Fruit fly (Drosophila melanogaster) whole organism, embryonic: Measurements from ENCODE around the gene CG42811.

ENCODE experiments used
- Adf1 ChIP-seq: fragments of 200-800 bp; sonication (Bioruptor generic); IDR thresholded peaks from 2 replicates; pipeline ENCODE4 v1.3.6; 2022; ENCODE audit warnings: missing biosample characterization, missing genetic modification characterization
- CG12104 ChIP-seq: fragments of 200-800 bp; sonication (Bioruptor generic); optimal IDR thresholded peaks from 3 replicates; lab custom pipeline; 2016; ENCODE audit warnings: missing biosample characterization, missing genetic modification characterization
- Dll ChIP-seq: fragments of 200-800 bp; sonication (Bioruptor generic); IDR thresholded peaks from 4 replicates; pipeline ENCODE4 v1.3.6; 2022; ENCODE audit warnings: missing biosample characterization, missing genetic modification characterization; ENCODE audit not compliant: partially characterized antibody
- Hr39 ChIP-seq: fragments of >200 bp; optimal IDR thresholded peaks from 2 replicates; lab custom pipeline; 2017
- Scr ChIP-seq: fragments of 200-800 bp; sonication (Bioruptor generic); IDR thresholded peaks from 2 replicates; pipeline ENCODE4 v1.3.6; 2022; ENCODE audit warnings: missing biosample characterization, missing genetic modification characterization; ENCODE audit not compliant: partially characterized antibody
- Sin3A ChIP-seq: fragments of >200 bp; optimal IDR thresholded peaks from 2 replicates; lab custom pipeline; 2018
- cas ChIP-seq: fragments of 200-800 bp; sonication (Bioruptor generic); IDR thresholded peaks from 2 replicates; pipeline ENCODE4 v1.3.6; 2022; ENCODE audit warnings: missing biosample characterization, missing genetic modification characterization
- her ChIP-seq: fragments of 200-800 bp; sonication (Bioruptor generic); optimal IDR thresholded peaks from 2 replicates; lab custom pipeline; 2016; ENCODE audit warnings: missing biosample characterization, missing genetic modification characterization
- pros ChIP-seq: fragments of 200-800 bp; sonication (Bioruptor generic); optimal IDR thresholded peaks from 3 replicates; lab custom pipeline; 2019; ENCODE audit warnings: missing biosample characterization, mild to moderate bottlenecking, missing genetic modification characterization, moderate library complexity

DNA sequence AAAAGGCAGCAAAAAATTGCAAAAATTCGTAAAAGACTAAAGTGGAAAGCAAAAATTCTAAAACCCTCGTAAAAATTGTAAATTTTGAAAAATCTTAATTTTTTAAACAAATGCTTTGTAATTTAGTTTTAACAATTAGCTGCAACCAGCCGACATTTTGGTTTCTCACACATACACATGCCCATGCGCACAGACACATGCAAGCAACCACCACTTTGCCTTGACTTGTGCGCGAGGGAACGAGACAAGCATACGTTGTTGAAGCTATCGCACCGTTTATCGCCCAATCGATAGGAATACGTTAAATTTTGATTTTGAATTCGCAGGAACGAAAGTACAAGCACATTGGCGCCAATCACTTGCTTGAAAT lies 46.7 kb downstream of the CG42811 start:
- TF ChIP-seq Scr (GFP tag; lab: Robert Waterston, UW) (peak; percentile 68), Sin3A (lab: Kevin White, UChicago) (no peak), CG12104 (GFP tag; lab: Kevin White, UChicago) (no peak), her (peak; percentile 4), Adf1 (GFP tag; lab: Robert Waterston, UW) (0 out of 2 replicates have a peak, but pooled peaks have one; percentile 13), Dll (GFP tag; lab: Robert Waterston, UW) (peak; percentile 66; the same call in 3 of the 4 replicates), cas (no peak), pros (GFP tag; lab: Kevin White, UChicago) (peak; percentile 30), Hr39 (no peak)
